Worm (Caenorhabditis elegans) whole organism, L1 larva: ENCODE data around the gene K07F5.6.

Experiments
- nhr-90 ChIP-seq: sonication (generic microtip); optimal IDR thresholded peaks from 2 replicates; lab custom pipeline; 2016; ENCODE audit warnings: mild to moderate bottlenecking, missing genetic modification characterization, missing compliant biosample characterization; ENCODE audit not compliant: poor library complexity
- xbp-1 ChIP-seq: sonication (generic microtip); optimal IDR thresholded peaks from 2 replicates; lab custom pipeline; 2016; ENCODE audit warnings: missing genetic modification characterization, missing compliant biosample characterization

- TF ChIP-seq xbp-1 = no peak
- peak; percentile 17 for TF ChIP-seq nhr-90 (tag; lab: Kevin White, UChicago)
Observed at ce11 chrIV:9857952-9858488, 11.5 kb upstream of the K07F5.6 start, which contains the start of gene npp-1.
